Worm (Caenorhabditis elegans): ENCODE results near the gene F36G9.13.

DNA sequence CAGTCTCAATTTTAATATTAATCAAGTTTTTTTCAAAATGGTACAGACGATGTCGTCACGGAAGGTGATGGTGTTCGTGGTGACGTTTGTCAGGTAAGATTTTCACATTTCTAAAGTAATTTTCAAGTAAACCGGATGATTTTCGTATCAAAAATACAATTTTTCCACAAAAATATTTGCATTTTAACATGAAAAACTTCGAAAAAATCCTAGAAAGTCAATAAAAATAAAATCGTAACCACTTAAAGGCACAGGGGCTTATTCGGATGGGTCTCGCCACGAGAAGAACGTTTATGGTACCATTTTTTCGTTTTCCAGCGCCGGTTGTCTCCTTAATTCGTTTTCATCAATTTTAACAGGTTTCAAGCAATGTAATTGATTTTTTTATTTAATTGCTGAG is 41.2 kb downstream of the F36G9.13 start, which contains the start of gene T10C6.6:
- no peak for TF ChIP-seq ama-1 (optimal IDR thresholded peaks at IDR 0.05)
- no peak for TF ChIP-seq sea-1 (GFP tag; conservative IDR thresholded peaks at IDR 0.05)
